Worm (Caenorhabditis elegans) whole organism, L4/young adult: ENCODE measurements around the gene add-2.

ENCODE experiments used
- dao-5 ChIP-seq: sonication (generic microtip); optimal IDR thresholded peaks from 2 replicates; lab custom pipeline; 2016; ENCODE audit warnings: missing genotype, missing genetic modification characterization, moderate library complexity, missing compliant biosample characterization
- him-1 ChIP-seq: sonication (generic microtip); optimal IDR thresholded peaks from 2 replicates; lab custom pipeline; 2016; ENCODE audit warnings: missing genotype, missing genetic modification reagents, missing genetic modification characterization, missing compliant biosample characterization

ce11 chrV:12038783-12039182 is 25.6 kb upstream of the add-2 start:
- peak; percentile 60 for TF ChIP-seq him-1 (tag; lab: Kevin White, UChicago)
- TF ChIP-seq dao-5: no peak
